Fruit fly (Drosophila melanogaster) whole organism, embryonic: ENCODE results near the gene KP78b.

Source experiments
- ATbp ChIP-seq: fragments of 200-800 bp; sonication (Bioruptor generic); optimal IDR thresholded peaks from 2 replicates; lab custom pipeline; 2017; ENCODE audit warnings: missing biosample characterization, mild to moderate bottlenecking, missing genetic modification characterization, missing genetic modification reagents
- CG10366 ChIP-seq: fragments of 200-800 bp; sonication (Bioruptor generic); IDR thresholded peaks from 2 replicates; pipeline ENCODE4 v1.3.6; 2022; ENCODE audit warnings: missing biosample characterization, missing genetic modification characterization
- CG10431 ChIP-seq: fragments of 200-800 bp; sonication (Bioruptor generic); optimal IDR thresholded peaks from 3 replicates; lab custom pipeline; 2018; ENCODE audit warnings: missing biosample characterization, mild to moderate bottlenecking, missing genetic modification characterization
- CG10979 ChIP-seq: fragments of 200-800 bp; sonication (Bioruptor generic); optimal IDR thresholded peaks from 2 replicates; lab custom pipeline; 2018; ENCODE audit warnings: missing biosample characterization, mild to moderate bottlenecking, missing genetic modification characterization, moderate library complexity
- CG11696 ChIP-seq: fragments of 200-800 bp; sonication (Bioruptor generic); IDR thresholded peaks from 2 replicates; pipeline ENCODE4 v1.3.6; 2022; ENCODE audit warnings: missing biosample characterization, missing genetic modification characterization
- CG1233 ChIP-seq: fragments of 200-800 bp; sonication (Bioruptor generic); optimal IDR thresholded peaks from 4 replicates; lab custom pipeline; 2018; ENCODE audit warnings: missing biosample characterization, mild to moderate bottlenecking, missing genetic modification characterization
- CG13775 ChIP-seq: fragments of 200-800 bp; sonication (Bioruptor generic); optimal IDR thresholded peaks from 3 replicates; lab custom pipeline; 2017; ENCODE audit warnings: missing biosample characterization, mild to moderate bottlenecking, missing genetic modification characterization
- CG14050 ChIP-seq: fragments of 200-800 bp; sonication (Bioruptor generic); IDR thresholded peaks from 3 replicates; pipeline ENCODE4 v1.3.6; 2022; ENCODE audit warnings: missing biosample characterization, missing genetic modification characterization
- CG15073 ChIP-seq: fragments of 200-800 bp; sonication (Bioruptor generic); optimal IDR thresholded peaks from 2 replicates; lab custom pipeline; 2016; ENCODE audit warnings: missing biosample characterization, missing genetic modification characterization
- CG15696 ChIP-seq: fragments of 200-800 bp; sonication (Bioruptor generic); optimal IDR thresholded peaks from 2 replicates; lab custom pipeline; 2019; ENCODE audit warnings: missing biosample characterization, mild to moderate bottlenecking, missing genetic modification characterization, moderate library complexity
- CG1647 ChIP-seq: fragments of 200-800 bp; sonication (Bioruptor generic); optimal IDR thresholded peaks from 3 replicates; lab custom pipeline; 2016; ENCODE audit warnings: missing biosample characterization, missing genetic modification characterization
- CG17328 ChIP-seq: fragments of 200-800 bp; sonication (Bioruptor generic); IDR thresholded peaks from 2 replicates; pipeline ENCODE4 v1.3.6; 2022; ENCODE audit warnings: missing biosample characterization, missing genetic modification characterization
- CG17385 ChIP-seq: fragments of 200-800 bp; sonication (Bioruptor generic); optimal IDR thresholded peaks from 3 replicates; lab custom pipeline; 2018; ENCODE audit warnings: missing biosample characterization, mild to moderate bottlenecking, missing genetic modification characterization
- CG17568 ChIP-seq: fragments of 200-800 bp; sonication (Bioruptor generic); optimal IDR thresholded peaks from 2 replicates; lab custom pipeline; 2018; ENCODE audit warnings: missing biosample characterization, mild to moderate bottlenecking, missing genetic modification characterization, moderate library complexity
- CG17612 ChIP-seq: fragments of 200-800 bp; sonication (Bioruptor generic); IDR thresholded peaks from 2 replicates; pipeline ENCODE4 v1.3.6; 2022; ENCODE audit warnings: missing biosample characterization, missing genetic modification characterization
- CG17802 ChIP-seq: fragments of 200-800 bp; sonication (Bioruptor generic); optimal IDR thresholded peaks from 2 replicates; lab custom pipeline; 2018; ENCODE audit warnings: missing biosample characterization, mild to moderate bottlenecking, missing genetic modification characterization, moderate library complexity
- CG34376 ChIP-seq: fragments of 200-800 bp; sonication (Bioruptor generic); optimal IDR thresholded peaks from 2 replicates; lab custom pipeline; 2018; ENCODE audit warnings: missing biosample characterization, mild to moderate bottlenecking, missing genetic modification characterization
- CG4730 ChIP-seq: fragments of 200-800 bp; sonication (Bioruptor generic); IDR thresholded peaks from 2 replicates; pipeline ENCODE4 v1.3.6; 2022; ENCODE audit warnings: missing biosample characterization, missing genetic modification characterization
- CG6813 ChIP-seq: fragments of 200-800 bp; sonication (Bioruptor generic); optimal IDR thresholded peaks from 2 replicates; lab custom pipeline; 2017; ENCODE audit warnings: missing biosample characterization, missing genetic modification characterization, mild to moderate bottlenecking, moderate library complexity, missing genetic modification reagents
- CG8359 ChIP-seq: fragments of 200-800 bp; sonication (Bioruptor generic); optimal IDR thresholded peaks from 2 replicates; lab custom pipeline; 2017; ENCODE audit warnings: missing biosample characterization, mild to moderate bottlenecking, missing genetic modification characterization, borderline replicate concordance
- CG9797 ChIP-seq: fragments of 200-800 bp; sonication (Bioruptor generic); optimal IDR thresholded peaks from 3 replicates; lab custom pipeline; 2018; ENCODE audit warnings: missing biosample characterization, mild to moderate bottlenecking, missing genetic modification characterization
- CG9876 ChIP-seq: fragments of 200-800 bp; sonication (Bioruptor generic); optimal IDR thresholded peaks from 2 replicates; lab custom pipeline; 2016; ENCODE audit warnings: missing biosample characterization, missing genetic modification characterization
- D ChIP-seq, 2 experiments: fragments of 200-800 bp in 1 of 2; fragments of >200 bp in 1 of 2; sonication (Bioruptor generic) in 1 of 2; optimal IDR thresholded peaks; 2 replicates in 1 of 2; 3 replicates in 1 of 2; lab custom pipeline; 2017; ENCODE audit warnings: mild to moderate bottlenecking in 1 of 2, missing biosample characterization in 1 of 2, missing genetic modification characterization in 1 of 2, missing genetic modification reagents in 1 of 2
- Dp ChIP-seq: fragments of 200-800 bp; sonication (Bioruptor generic); optimal IDR thresholded peaks from 2 replicates; lab custom pipeline; 2018; ENCODE audit warnings: missing biosample characterization, mild to moderate bottlenecking, missing genetic modification characterization, moderate library complexity
- HLH4C ChIP-seq: fragments of 200-800 bp; sonication (Bioruptor generic); IDR thresholded peaks from 3 replicates; pipeline ENCODE4 v1.3.6; 2022; ENCODE audit warnings: missing biosample characterization, missing genetic modification characterization; ENCODE audit not compliant: partially characterized antibody
- MTF-1 ChIP-seq: fragments of 200-800 bp; sonication (Bioruptor generic); optimal IDR thresholded peaks from 2 replicates; lab custom pipeline; 2018; ENCODE audit warnings: missing biosample characterization, mild to moderate bottlenecking, missing genetic modification characterization, borderline replicate concordance
- NFAT ChIP-seq: fragments of 200-800 bp; sonication (Bioruptor generic); IDR thresholded peaks from 2 replicates; pipeline ENCODE4 v1.3.6; 2022; ENCODE audit warnings: missing biosample characterization, missing genetic modification characterization
- NfI ChIP-seq: fragments of 200-800 bp; sonication (Bioruptor generic); optimal IDR thresholded peaks from 3 replicates; lab custom pipeline; 2018; ENCODE audit warnings: missing biosample characterization, mild to moderate bottlenecking, missing genetic modification characterization, moderate library complexity
- Scr ChIP-seq: fragments of 200-800 bp; sonication (Bioruptor generic); IDR thresholded peaks from 2 replicates; pipeline ENCODE4 v1.3.6; 2022; ENCODE audit warnings: missing biosample characterization, missing genetic modification characterization; ENCODE audit not compliant: partially characterized antibody
- Six4 ChIP-seq: fragments of 200-800 bp; sonication (Bioruptor generic); optimal IDR thresholded peaks from 2 replicates; lab custom pipeline; 2016; ENCODE audit warnings: missing biosample characterization, missing genetic modification characterization
- Vsx1 ChIP-seq: fragments of 200-800 bp; sonication (Bioruptor generic); optimal IDR thresholded peaks from 2 replicates; lab custom pipeline; 2017; ENCODE audit warnings: missing biosample characterization, mild to moderate bottlenecking, missing genetic modification characterization, missing genetic modification reagents
- Xbp1 ChIP-seq: fragments of 200-800 bp; sonication (Bioruptor generic); optimal IDR thresholded peaks from 3 replicates; lab custom pipeline; 2016; ENCODE audit warnings: missing biosample characterization, mild to moderate bottlenecking, missing genetic modification characterization
- bcd ChIP-seq: fragments of 200-800 bp; sonication (Bioruptor generic); optimal IDR thresholded peaks from 2 replicates; lab custom pipeline; 2017; ENCODE audit warnings: missing biosample characterization, mild to moderate bottlenecking, missing genetic modification characterization
- caup ChIP-seq: fragments of 200-800 bp; sonication (Bioruptor generic); optimal IDR thresholded peaks from 3 replicates; lab custom pipeline; 2017; ENCODE audit warnings: missing biosample characterization, mild to moderate bottlenecking, missing genetic modification characterization, moderate library complexity; ENCODE audit not compliant: severe bottlenecking
- da ChIP-seq: fragments of 200-800 bp; sonication (Bioruptor generic); optimal IDR thresholded peaks from 2 replicates; lab custom pipeline; 2016; ENCODE audit warnings: missing biosample characterization, missing genetic modification characterization
- dati ChIP-seq: fragments of 200-800 bp; sonication (Bioruptor generic); IDR thresholded peaks from 2 replicates; pipeline ENCODE4 v1.3.6; 2022; ENCODE audit warnings: missing biosample characterization, missing genetic modification characterization
- dimm ChIP-seq: fragments of 200-800 bp; sonication (Bioruptor generic); IDR thresholded peaks from 2 replicates; pipeline ENCODE4 v1.3.6; 2022; ENCODE audit warnings: missing biosample characterization, missing genetic modification characterization
- gce ChIP-seq: fragments of 200-800 bp; sonication (Bioruptor generic); IDR thresholded peaks from 3 replicates; pipeline ENCODE4 v1.3.6; 2022; ENCODE audit warnings: missing biosample characterization, missing genetic modification characterization
- ind ChIP-seq: fragments of 200-800 bp; sonication (Bioruptor generic); optimal IDR thresholded peaks from 3 replicates; lab custom pipeline; 2016; ENCODE audit warnings: missing biosample characterization, missing genetic modification characterization
- kni ChIP-seq: fragments of 200-800 bp; sonication (Bioruptor generic); optimal IDR thresholded peaks from 3 replicates; lab custom pipeline; 2017; ENCODE audit warnings: mild to moderate bottlenecking, missing biosample characterization, missing genetic modification reagents, missing genetic modification characterization
- lov ChIP-seq, 2 experiments: fragments of 200-800 bp in 1 of 2; fragments of >200 bp in 1 of 2; sonication (Bioruptor generic) in 1 of 2; IDR thresholded peaks in 1 of 2; optimal IDR thresholded peaks in 1 of 2; 2 replicates in 1 of 2; 3 replicates in 1 of 2; pipeline versions ENCODE4 v1.3.6 to Lab custom; 2017 to 2022; ENCODE audit warnings: missing biosample characterization in 1 of 2, missing genetic modification characterization in 1 of 2
- odd ChIP-seq: fragments of 200-800 bp; sonication (Bioruptor generic); optimal IDR thresholded peaks from 2 replicates; lab custom pipeline; 2017; ENCODE audit warnings: missing biosample characterization, mild to moderate bottlenecking, missing genetic modification characterization
- pan ChIP-seq, 4 experiments: fragments of >200 bp in 3 of 4; fragments of 200-800 bp in 1 of 4; sonication (Bioruptor generic) in 1 of 4; optimal IDR thresholded peaks in 3 of 4; IDR thresholded peaks in 1 of 4; 2 replicates each; pipeline versions ENCODE4 v1.3.6 to Lab custom; 2017 to 2022; ENCODE audit warnings: missing biosample characterization in 2 of 4, missing genetic modification characterization in 2 of 4, mixed read lengths in 1 of 4
- pb ChIP-seq: fragments of 200-800 bp; sonication (Bioruptor generic); optimal IDR thresholded peaks from 3 replicates; lab custom pipeline; 2016; ENCODE audit warnings: missing biosample characterization, missing genetic modification characterization
- sens ChIP-seq: fragments of 200-800 bp; sonication (Bioruptor generic); peaks from one replicate; lab custom pipeline; 2016; ENCODE audit warnings: missing biosample characterization, missing genetic modification characterization
- shn ChIP-seq: fragments of 200-800 bp; sonication (Bioruptor generic); optimal IDR thresholded peaks from 3 replicates; lab custom pipeline; 2016; ENCODE audit warnings: missing biosample characterization, missing genetic modification characterization
- ttk ChIP-seq: fragments of 200-800 bp; sonication (Bioruptor generic); IDR thresholded peaks from 2 replicates; pipeline ENCODE4 v2.1.2; 2022; ENCODE audit warnings: missing biosample characterization, missing genetic modification characterization
- vvl ChIP-seq: fragments of 200-800 bp; sonication (Bioruptor generic); IDR thresholded peaks from 2 replicates; pipeline ENCODE4 v1.3.6; 2022; ENCODE audit warnings: missing biosample characterization, missing genetic modification characterization

Gene KP78b

dm6 chr3R:11338287-11338686, 14.6 kb downstream of the KP78b start (continued):
- TF ChIP-seq pb (GFP tag; lab: Kevin White, UChicago) (no peak), ttk (GFP tag; lab: Robert Waterston, UW) (peak; percentile 57; the same call in 1 of the 2 replicates), MTF-1 (peak; percentile 58), kni (GFP tag; lab: Kevin White, UChicago) (no peak), CG6813 (peak; percentile 18), CG17328 (GFP tag; lab: Robert Waterston, UW) (peak; percentile 53), pan (optimal IDR thresholded peaks at IDR 0.05; lab: Kevin White, UChicago) (no peak), pan (GFP tag; optimal IDR thresholded peaks at IDR 0.05 in 1 of 2, IDR thresholded peaks at IDR 0.05 in 1 of 2) (peak in 1 of 2 experiments; percentile 49), Dp (no peak), Scr (GFP tag; lab: Robert Waterston, UW) (no peak), CG9876 (GFP tag; lab: Kevin White, UChicago) (no peak), NfI (GFP tag; lab: Kevin White, UChicago) (peak; percentile 74), da (no peak), CG15073 (GFP tag; lab: Kevin White, UChicago) (no peak), dimm (GFP tag; lab: Robert Waterston, UW) (0 out of 2 replicates have a peak, but pooled peaks have one; percentile 16), odd (GFP tag; lab: Kevin White, UChicago) (peak; percentile 11), CG17385 (GFP tag; lab: Kevin White, UChicago) (peak; percentile 12), CG1647 (no peak), caup (peak; percentile 32), Vsx1 (GFP tag; lab: Kevin White, UChicago) (peak; percentile 40), D (optimal IDR thresholded peaks at IDR 0.05; lab: Kevin White, UChicago) (no peak), D (GFP tag; optimal IDR thresholded peaks at IDR 0.05; lab: Kevin White, UChicago) (peak; percentile 10), CG10979 (no peak), bcd (GFP tag; lab: Kevin White, UChicago) (peak; percentile 32), CG14050 (GFP tag; lab: Robert Waterston, UW) (no peak), vvl (GFP tag; lab: Robert Waterston, UW) (no peak; the same call in 1 of the 2 replicates), shn (no peak), CG11696 (GFP tag; lab: Robert Waterston, UW) (0 out of 2 replicates have a peak, but pooled peaks have one; percentile 21), CG1233 (GFP tag; lab: Kevin White, UChicago) (peak; percentile 26), ATbp (GFP tag; lab: Kevin White, UChicago) (peak; percentile 30), ind (GFP tag; lab: Kevin White, UChicago) (no peak), CG4730 (GFP tag; lab: Robert Waterston, UW) (no peak), NFAT (no peak), CG13775 (GFP tag; lab: Kevin White, UChicago) (peak; percentile 21), CG10431 (GFP tag; lab: Kevin White, UChicago) (peak; percentile 12), CG17612 (GFP tag; lab: Robert Waterston, UW) (no peak), dati (GFP tag; lab: Robert Waterston, UW) (peak; percentile 27; the same call in 1 of the 2 replicates), Xbp1 (GFP tag; lab: Kevin White, UChicago) (peak; percentile 1), CG9797 (GFP tag; lab: Kevin White, UChicago) (no peak), sens (GFP tag; lab: Kevin White, UChicago) (peak; percentile 53), HLH4C (GFP tag; lab: Robert Waterston, UW) (no peak), lov (optimal IDR thresholded peaks at IDR 0.05; lab: Kevin White, UChicago) (no peak), lov (GFP tag; IDR thresholded peaks at IDR 0.05; lab: Robert Waterston, UW) (peak; percentile 81; the same call in 2 of the 3 replicates), CG34376 (no peak), CG15696 (tag; lab: Kevin White, UChicago) (no peak), CG17802 (tag; lab: Kevin White, UChicago) (peak; percentile 24), Six4 (no peak), CG10366 (GFP tag; lab: Robert Waterston, UW) (peak; percentile 13; the same call in 1 of the 2 replicates), gce (GFP tag; lab: Robert Waterston, UW) (peak; percentile 68; the same call in 1 of the 3 replicates), CG8359 (GFP tag; lab: Kevin White, UChicago) (no peak), CG17568 (GFP tag; lab: Kevin White, UChicago) (peak; percentile 48)
